Worm (Caenorhabditis elegans) whole organism, L2 larva: ENCODE data around the gene ccch-3.

Source experiments
- C34F6.9 ChIP-seq: fragments of 150-350 bp; optimal IDR thresholded peaks from 2 replicates; lab custom pipeline; 2014; ENCODE audit warnings: missing biosample characterization, missing genetic modification characterization
- F13H6.1 ChIP-seq: sonication (generic microtip); optimal IDR thresholded peaks from 2 replicates; lab custom pipeline; 2016; ENCODE audit warnings: missing genetic modification characterization, missing compliant biosample characterization
- R02D3.7 ChIP-seq: fragments of 150-350 bp; optimal IDR thresholded peaks from 2 replicates; lab custom pipeline; 2014; ENCODE audit warnings: missing biosample characterization, missing genetic modification characterization
- Y55F3AM.14 ChIP-seq: fragments of 200-800 bp; sonication (Bioruptor generic); optimal IDR thresholded peaks from 2 replicates; lab custom pipeline; 2018; ENCODE audit warnings: mild to moderate bottlenecking, missing genetic modification characterization, missing compliant biosample characterization
- ZK546.5 ChIP-seq: sonication (generic microtip); optimal IDR thresholded peaks from 2 replicates; lab custom pipeline; 2017; ENCODE audit warnings: missing biosample characterization, missing genetic modification characterization
- alr-1 ChIP-seq: fragments of 150-350 bp; optimal IDR thresholded peaks from 2 replicates; lab custom pipeline; 2014; ENCODE audit warnings: missing biosample characterization, missing genetic modification characterization
- aly-2 ChIP-seq: fragments of 150-350 bp; optimal IDR thresholded peaks from 2 replicates; lab custom pipeline; 2014; ENCODE audit warnings: missing biosample characterization, missing genetic modification characterization
- blmp-1 ChIP-seq: sonication (generic microtip); optimal IDR thresholded peaks from 2 replicates; lab custom pipeline; 2017; ENCODE audit warnings: missing genetic modification characterization, mild to moderate bottlenecking, missing compliant biosample characterization, antibody characterized with exemption, moderate library complexity; ENCODE audit not compliant: insufficient read depth
- ceh-16 ChIP-seq: fragments of 150-350 bp; optimal IDR thresholded peaks from 2 replicates; lab custom pipeline; 2014; ENCODE audit warnings: missing biosample characterization, missing genetic modification characterization
- ceh-82 ChIP-seq: fragments of 150-350 bp; optimal IDR thresholded peaks from 2 replicates; lab custom pipeline; 2014; ENCODE audit warnings: missing biosample characterization, missing genetic modification characterization
- crh-2 ChIP-seq: sonication (generic microtip); optimal IDR thresholded peaks from 2 replicates; lab custom pipeline; 2017; ENCODE audit warnings: missing biosample characterization, missing genetic modification characterization
- dmd-4 ChIP-seq: sonication (generic microtip); optimal IDR thresholded peaks from 2 replicates; lab custom pipeline; 2017; ENCODE audit warnings: missing biosample characterization, missing genetic modification characterization
- fos-1 ChIP-seq: fragments of 150-350 bp; optimal IDR thresholded peaks from 2 replicates; lab custom pipeline; 2014; ENCODE audit warnings: missing biosample characterization, missing genetic modification characterization
- lin-13 ChIP-seq: fragments of 150-350 bp; optimal IDR thresholded peaks from 2 replicates; lab custom pipeline; 2014; ENCODE audit warnings: missing biosample characterization, missing genetic modification reagents, missing genetic modification characterization
- lin-39 ChIP-seq: fragments of 150-350 bp; optimal IDR thresholded peaks from 2 replicates; lab custom pipeline; 2014; ENCODE audit warnings: missing biosample characterization, missing genetic modification reagents, missing genetic modification characterization
- lsy-2 ChIP-seq, 2 experiments: fragments of 150-350 bp in 1 of 2; sonication (generic microtip) in 1 of 2; optimal IDR thresholded peaks; 2 replicates each; lab custom pipeline; 2014 to 2017; ENCODE audit warnings: missing biosample characterization in 2 of 2, missing genetic modification characterization in 2 of 2
- mab-5 ChIP-seq: fragments of 150-350 bp; optimal IDR thresholded peaks from 2 replicates; lab custom pipeline; 2014; ENCODE audit warnings: missing biosample characterization, missing genetic modification characterization
- mbf-1 ChIP-seq: sonication (generic microtip); optimal IDR thresholded peaks from 2 replicates; lab custom pipeline; 2017; ENCODE audit warnings: missing biosample characterization, missing genetic modification characterization
- nhr-10 ChIP-seq: sonication (generic microtip); optimal IDR thresholded peaks from 2 replicates; lab custom pipeline; 2017; ENCODE audit warnings: missing biosample characterization, missing genetic modification characterization
- nhr-11 ChIP-seq: fragments of 150-350 bp; optimal IDR thresholded peaks from 2 replicates; lab custom pipeline; 2014; ENCODE audit warnings: missing biosample characterization, missing genetic modification characterization
- nhr-12 ChIP-seq: fragments of 150-350 bp; optimal IDR thresholded peaks from 2 replicates; lab custom pipeline; 2014; ENCODE audit warnings: missing biosample characterization, missing genetic modification characterization
- nhr-129 ChIP-seq: fragments of 150-350 bp; optimal IDR thresholded peaks from 2 replicates; lab custom pipeline; 2014; ENCODE audit warnings: missing biosample characterization, missing genetic modification characterization
- nhr-237 ChIP-seq: fragments of 150-350 bp; optimal IDR thresholded peaks from 2 replicates; lab custom pipeline; 2014; ENCODE audit warnings: missing biosample characterization, missing genetic modification characterization
- nhr-6 ChIP-seq: fragments of 150-350 bp; optimal IDR thresholded peaks from 2 replicates; lab custom pipeline; 2014; ENCODE audit warnings: missing biosample characterization, missing genetic modification characterization
- nhr-77 ChIP-seq: fragments of 150-350 bp; optimal IDR thresholded peaks from 2 replicates; lab custom pipeline; 2014; ENCODE audit warnings: missing biosample characterization, missing genetic modification characterization
- peb-1 ChIP-seq: fragments of 150-350 bp; optimal IDR thresholded peaks from 2 replicates; lab custom pipeline; 2014; ENCODE audit warnings: missing biosample characterization, missing genetic modification characterization
- sem-4 ChIP-seq: fragments of 150-350 bp; optimal IDR thresholded peaks from 2 replicates; lab custom pipeline; 2014; ENCODE audit warnings: missing biosample characterization, missing genetic modification reagents, missing genetic modification characterization
- skn-1 ChIP-seq: sonication (generic microtip); optimal IDR thresholded peaks from 2 replicates; lab custom pipeline; 2017; ENCODE audit warnings: missing biosample characterization, missing genetic modification characterization
- sma-9 ChIP-seq, 2 experiments: fragments of 150-350 bp in 1 of 2; sonication (generic microtip) in 1 of 2; optimal IDR thresholded peaks; 2 replicates each; lab custom pipeline; 2014 to 2016; ENCODE audit warnings: missing genetic modification characterization in 2 of 2, mild to moderate bottlenecking in 1 of 2, missing biosample characterization in 1 of 2, missing compliant biosample characterization in 1 of 2, missing genetic modification reagents in 1 of 2, moderate library complexity in 1 of 2
- unc-39 ChIP-seq: fragments of 150-350 bp; optimal IDR thresholded peaks from 2 replicates; lab custom pipeline; 2014; ENCODE audit warnings: missing biosample characterization, missing genetic modification characterization
- unc-55 ChIP-seq: fragments of 150-350 bp; sonication (generic microtip); optimal IDR thresholded peaks from 3 replicates; lab custom pipeline; 2014; ENCODE audit warnings: missing biosample characterization, missing genetic modification reagents, missing genetic modification characterization
- unc-62 ChIP-seq: fragments of 150-350 bp; optimal IDR thresholded peaks from 2 replicates; lab custom pipeline; 2014; ENCODE audit warnings: missing biosample characterization, missing genetic modification reagents, missing genetic modification characterization
- zag-1 ChIP-seq: fragments of 150-350 bp; optimal IDR thresholded peaks from 2 replicates; lab custom pipeline; 2014; ENCODE audit warnings: missing biosample characterization, missing genetic modification characterization
- ztf-4 ChIP-seq: fragments of 150-350 bp; optimal IDR thresholded peaks from 2 replicates; lab custom pipeline; 2014; ENCODE audit warnings: missing biosample characterization, missing genetic modification characterization

Gene ccch-3

DNA sequence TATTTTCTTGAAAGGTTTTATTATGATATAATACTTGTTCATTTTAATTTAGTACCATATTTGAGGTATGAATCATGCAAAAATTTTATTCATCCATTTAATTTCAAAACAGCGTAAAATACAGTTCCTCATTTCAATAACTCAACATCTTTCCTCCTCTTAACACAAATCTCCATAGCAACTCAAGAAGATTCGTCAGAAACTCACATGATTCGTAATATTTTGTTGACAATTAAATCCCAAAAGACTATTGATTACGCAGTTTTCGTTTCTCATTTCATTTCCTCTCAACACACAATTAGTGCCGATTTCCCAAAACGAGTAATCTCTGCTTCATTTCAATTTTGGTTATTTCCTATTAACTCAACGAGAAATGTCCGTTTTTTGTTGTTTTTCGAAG lies 48.8 kb upstream of the ccch-3 start, which contains the start of gene R11D1.2:
Gene R11D1.2 (plus strand): TSS at position 301 of the 400 bp plus-strand sequence.
- TF ChIP-seq nhr-10 (tag; lab: Kevin White, UChicago): no peak
- TF ChIP-seq C34F6.9 (tag; lab: Kevin White, UChicago): no peak
- no peak for TF ChIP-seq alr-1 (tag; lab: Kevin White, UChicago)
- TF ChIP-seq sem-4: no peak
- TF ChIP-seq lin-39 (tag; lab: Kevin White, UChicago): no peak
- no peak for TF ChIP-seq Y55F3AM.14 (GFP tag; lab: Kevin White, UChicago)
- no peak for TF ChIP-seq F13H6.1 (tag; lab: Kevin White, UChicago)
- TF ChIP-seq lin-13 (GFP tag; lab: Kevin White, UChicago): no peak
- TF ChIP-seq nhr-129 (tag; lab: Kevin White, UChicago): no peak
- no peak for TF ChIP-seq crh-2 (tag; lab: Kevin White, UChicago)
- TF ChIP-seq nhr-77 (tag; lab: Kevin White, UChicago): no peak
- TF ChIP-seq aly-2 (tag; lab: Kevin White, UChicago): no peak
- no peak for TF ChIP-seq nhr-12 (tag; lab: Kevin White, UChicago)

DNA sequence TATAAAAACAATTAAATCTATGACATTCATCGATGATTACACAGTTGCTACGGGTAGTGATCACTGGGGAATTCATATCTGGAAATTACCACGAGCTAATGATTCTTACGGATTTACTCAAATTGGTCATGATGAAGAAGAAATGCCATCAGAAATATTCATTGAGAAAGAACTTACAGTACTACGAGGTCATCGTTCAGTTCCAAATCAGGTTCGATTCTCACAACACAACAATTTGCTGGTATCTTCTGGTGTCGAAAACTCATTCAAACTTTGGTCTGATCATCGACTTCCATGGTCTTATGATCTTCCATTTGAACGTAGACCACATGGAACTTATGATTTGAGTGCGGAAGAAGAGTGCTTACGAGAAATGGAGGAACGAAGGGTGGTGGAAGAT lies 47.0 kb upstream of the ccch-3 start:
- TF ChIP-seq nhr-12 (tag; lab: Kevin White, UChicago) (no peak), blmp-1 (no peak), nhr-237 (no peak), ceh-16 (tag; lab: Kevin White, UChicago) (no peak), mab-5 (tag; lab: Kevin White, UChicago) (no peak), dmd-4 (no peak), skn-1 (tag; lab: Kevin White, UChicago) (no peak), peb-1 (no peak), C34F6.9 (tag; lab: Kevin White, UChicago) (no peak)

ce11 chrV:12704077-12704476 lies 44.6 kb upstream of the ccch-3 start, which contains the start of gene R11D1.1:
Gene R11D1.1 (plus strand): TSS chrV:12704377.
- TF ChIP-seq nhr-10 (tag; lab: Kevin White, UChicago): no peak
- no peak for TF ChIP-seq mbf-1 (tag; lab: Kevin White, UChicago)
- TF ChIP-seq ZK546.5: no peak
- no peak for TF ChIP-seq unc-62 (GFP tag; lab: Kevin White, UChicago)
- TF ChIP-seq crh-2 (tag; lab: Kevin White, UChicago): no peak
- no peak for TF ChIP-seq nhr-11
- no peak for TF ChIP-seq dmd-4
- TF ChIP-seq lsy-2 (tag; optimal IDR thresholded peaks at IDR 0.05; lab: Kevin White, UChicago): no peak
- TF ChIP-seq ztf-4: no peak
- TF ChIP-seq unc-39 (tag; lab: Kevin White, UChicago): no peak
- no peak for TF ChIP-seq skn-1 (tag; lab: Kevin White, UChicago)
- TF ChIP-seq nhr-6 (tag; lab: Kevin White, UChicago): no peak
- no peak for TF ChIP-seq ceh-82 (tag; lab: Kevin White, UChicago)
- TF ChIP-seq sma-9 (GFP tag; optimal IDR thresholded peaks at IDR 0.05; lab: Kevin White, UChicago): no peak
- no peak for TF ChIP-seq sma-9 (tag; optimal IDR thresholded peaks at IDR 0.05; lab: Kevin White, UChicago)
- TF ChIP-seq sem-4: no peak
- TF ChIP-seq fos-1 (tag; lab: Kevin White, UChicago): no peak
- no peak for TF ChIP-seq lin-13 (GFP tag; lab: Kevin White, UChicago)
- TF ChIP-seq zag-1 (tag; lab: Kevin White, UChicago): no peak
- no peak for TF ChIP-seq lin-39 (tag; lab: Kevin White, UChicago)
- TF ChIP-seq nhr-129 (tag; lab: Kevin White, UChicago): no peak

DNA sequence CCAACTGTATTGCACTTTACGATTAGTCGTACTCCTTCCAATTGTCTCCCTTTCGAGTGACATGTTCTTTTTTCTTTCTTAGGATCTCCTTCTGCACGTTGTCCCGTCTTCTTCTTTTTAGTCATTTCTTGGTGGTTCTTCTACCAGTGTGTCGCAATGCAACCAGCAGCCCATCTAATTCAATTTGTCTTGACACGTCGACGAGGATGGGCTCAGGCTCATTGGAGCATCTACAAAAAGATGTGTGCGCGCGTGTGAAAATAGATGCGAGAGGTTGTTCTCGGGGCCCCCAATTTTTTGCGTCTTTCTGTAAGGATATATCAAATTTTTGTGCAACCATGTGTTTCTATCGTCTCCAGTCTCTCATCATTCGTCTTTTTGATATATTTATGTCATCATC lies 42.1 kb upstream of the ccch-3 start:
- TF ChIP-seq zag-1 (tag; lab: Kevin White, UChicago) (peak; percentile 48), aly-2 (tag; lab: Kevin White, UChicago) (no peak), unc-55 (GFP tag; lab: Kevin White, UChicago) (no peak), sem-4 (no peak), R02D3.7 (no peak), sma-9 (GFP tag; optimal IDR thresholded peaks at IDR 0.05; lab: Kevin White, UChicago) (no peak), sma-9 (tag; optimal IDR thresholded peaks at IDR 0.05; lab: Kevin White, UChicago) (no peak), dmd-4 (no peak), crh-2 (tag; lab: Kevin White, UChicago) (peak; percentile 47)
- TF ChIP-seq, all 48 proteins: peak for 2
